Fruit fly (Drosophila melanogaster): ENCODE measurements around the gene CG2991.

The CG2991 gene

DNA sequence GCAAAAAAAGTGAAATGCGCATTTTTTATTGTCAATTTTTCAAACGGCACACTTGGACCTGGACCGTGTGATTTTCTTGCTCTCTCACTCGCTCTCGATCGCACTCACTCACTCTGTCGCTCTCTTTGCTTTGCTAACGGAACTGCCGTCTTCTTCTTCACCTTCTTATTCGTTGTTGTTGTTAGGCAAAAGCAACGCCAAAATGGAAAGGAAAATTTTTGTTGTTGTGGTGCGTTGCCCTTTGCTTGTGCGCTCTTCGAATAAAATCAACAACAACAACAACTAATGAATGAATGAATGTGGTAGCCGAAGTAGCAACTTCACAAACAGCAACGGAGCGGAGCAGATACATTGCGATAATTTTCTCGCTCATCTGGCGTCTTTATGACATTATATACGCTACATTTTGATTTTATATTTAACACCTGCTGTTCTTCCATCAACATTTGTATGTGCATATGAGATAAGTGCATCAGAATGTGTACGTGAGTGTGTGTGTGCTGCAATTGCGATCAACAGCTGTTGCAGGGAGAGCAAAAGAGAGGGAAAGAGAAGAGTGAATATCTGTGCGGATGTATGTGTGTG is 32.0 kb downstream of the CG2991 start (continued):
- TF ChIP-seq Blimp-1 (GFP tag; optimal IDR thresholded peaks at IDR 0.05): peak; percentile 53
- TF ChIP-seq E2f2 (GFP tag; IDR thresholded peaks at IDR 0.05): no peak
- TF ChIP-seq Chrac-16 (GFP tag; optimal IDR thresholded peaks at IDR 0.05): no peak
- peak; percentile 54 for TF ChIP-seq trem (tag; optimal IDR thresholded peaks at IDR 0.05)
- TF ChIP-seq Dek (tag; optimal IDR thresholded peaks at IDR 0.05): no peak
- TF ChIP-seq CG3163 (GFP tag; optimal IDR thresholded peaks at IDR 0.05): peak; percentile 64
- no peak for TF ChIP-seq CG15601 (tag; optimal IDR thresholded peaks at IDR 0.05)
- peak; percentile 44 for TF ChIP-seq sd (tag; optimal IDR thresholded peaks at IDR 0.05)
- no peak for TF ChIP-seq CG31365 (tag; optimal IDR thresholded peaks at IDR 0.05)
- no peak for TF ChIP-seq Hr3 (GFP tag; optimal IDR thresholded peaks at IDR 0.05)
- no peak for TF ChIP-seq ro (GFP tag; IDR thresholded peaks at IDR 0.05)
- no peak for TF ChIP-seq CG10431 (GFP tag; optimal IDR thresholded peaks at IDR 0.05)
- no peak for TF ChIP-seq Usf (GFP tag; optimal IDR thresholded peaks at IDR 0.05)
- TF ChIP-seq tll (GFP tag; optimal IDR thresholded peaks at IDR 0.05): peak in 1 of 2 experiments; percentile 86
- TF ChIP-seq dysf (GFP tag; IDR thresholded peaks at IDR 0.05): no peak
- no peak for TF ChIP-seq Dip2 (GFP tag; IDR thresholded peaks at IDR 0.05)
- no peak for TF ChIP-seq CG33213 (GFP tag; optimal IDR thresholded peaks at IDR 0.05)
- no peak for TF ChIP-seq Vsx1 (GFP tag; optimal IDR thresholded peaks at IDR 0.05)
- no peak for TF ChIP-seq CG9215 (GFP tag; IDR thresholded peaks at IDR 0.05)
- TF ChIP-seq CG2199 (GFP tag; IDR thresholded peaks at IDR 0.05): 0 out of 3 replicates have a peak, but pooled peaks have one; percentile 9
- no peak for TF ChIP-seq vvl (GFP tag; IDR thresholded peaks at IDR 0.05)
- no peak for TF ChIP-seq bowl (GFP tag; IDR thresholded peaks at IDR 0.05)

DNA sequence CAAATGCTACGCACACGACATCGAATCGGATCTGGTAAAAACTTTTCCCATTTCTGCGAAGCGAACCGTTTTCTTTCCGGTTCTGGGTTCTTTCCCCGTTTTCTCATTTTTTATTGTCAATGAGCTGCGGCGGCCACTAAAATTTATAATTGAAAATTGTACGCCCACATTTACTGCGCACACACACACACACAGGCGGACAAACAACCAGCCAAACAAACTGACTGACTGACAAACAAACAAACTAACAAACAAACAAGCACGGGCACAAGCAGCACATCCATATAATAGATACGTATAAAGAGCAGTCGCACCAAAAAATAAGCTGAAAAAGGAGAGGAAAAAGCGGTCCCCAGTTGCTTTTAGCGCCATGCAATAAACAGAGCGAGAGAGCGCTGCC is 34.2 kb downstream of the CG2991 start:
- TF ChIP-seq sisA (GFP tag; IDR thresholded peaks at IDR 0.05) (no peak), chm (GFP tag; IDR thresholded peaks at IDR 0.05) (0 out of 2 replicates have a peak, but pooled peaks have one; percentile 23), usp (GFP tag; optimal IDR thresholded peaks at IDR 0.05) (no peak), fd96Cb (tag; optimal IDR thresholded peaks at IDR 0.05) (no peak), tll (GFP tag; optimal IDR thresholded peaks at IDR 0.05) (no peak), CG17328 (GFP tag; IDR thresholded peaks at IDR 0.05) (no peak), CG6254 (GFP tag; optimal IDR thresholded peaks at IDR 0.05) (no peak), prd (optimal IDR thresholded peaks at IDR 0.05) (no peak), prd (GFP tag; IDR thresholded peaks at IDR 0.05) (no peak), CG1529 (GFP tag; optimal IDR thresholded peaks at IDR 0.05) (no peak), Pdp1 (GFP tag; optimal IDR thresholded peaks at IDR 0.05) (no peak), CG6854 (GFP tag; optimal IDR thresholded peaks at IDR 0.05) (no peak), pzg (GFP tag; optimal IDR thresholded peaks at IDR 0.05) (no peak), CG9437 (GFP tag; optimal IDR thresholded peaks at IDR 0.05) (no peak), CG4730 (GFP tag; IDR thresholded peaks at IDR 0.05) (no peak), NfI (GFP tag; optimal IDR thresholded peaks at IDR 0.05) (no peak), Lhr (GFP tag; optimal IDR thresholded peaks at IDR 0.05) (no peak), ase (GFP tag; IDR thresholded peaks at IDR 0.05) (no peak), CG6689 (GFP tag; IDR thresholded peaks at IDR 0.05) (no peak), tna (GFP tag; IDR thresholded peaks at IDR 0.05; ENCODE audit: partially characterized antibody) (no peak), CG6813 (GFP tag; optimal IDR thresholded peaks at IDR 0.05) (no peak), Hand (GFP tag; optimal IDR thresholded peaks at IDR 0.05) (no peak), zfh1 (GFP tag; IDR thresholded peaks at IDR 0.05) (no peak), CG17912 (GFP tag; optimal IDR thresholded peaks at IDR 0.05) (no peak), CG12104 (GFP tag; optimal IDR thresholded peaks at IDR 0.05) (no peak), CG12299 (tag; optimal IDR thresholded peaks at IDR 0.05) (no peak), HmgZ (tag; optimal IDR thresholded peaks at IDR 0.05) (no peak), Ets97D (GFP tag; optimal IDR thresholded peaks at IDR 0.05) (no peak), CG3065 (GFP tag; optimal IDR thresholded peaks at IDR 0.05) (no peak), CG6175 (GFP tag; IDR thresholded peaks at IDR 0.05) (no peak), lilli (GFP tag; optimal IDR thresholded peaks at IDR 0.05) (no peak)

All from whole organism, embryonic.